Worm (Caenorhabditis elegans): Measurements from ENCODE around the gene sre-31.
"Not testable (repeated sequence)": the region's sequence is repeated elsewhere in the genome, so short reads cannot be mapped to it uniquely, and the experiment has no call there.

sre-31 gene

ce11 chrII:12449849-12450248 lies 41.2 kb upstream of the sre-31 start, which contains the start of gene sre-34:
Gene sre-34, plus strand, starts transcription at chrII:12450149.
- TF ChIP-seq skn-1 (tag; optimal IDR thresholded peaks at IDR 0.05) (no peak), nhr-237 (tag; optimal IDR thresholded peaks at IDR 0.05) (no peak), elt-2 (tag; optimal IDR thresholded peaks at IDR 0.05) (no peak), elt-3 (tag; optimal IDR thresholded peaks at IDR 0.05) (no peak), fkh-10 (GFP tag; optimal IDR thresholded peaks at IDR 0.05) (no peak), nhr-76 (tag; optimal IDR thresholded peaks at IDR 0.05) (no peak), sea-2 (GFP tag; optimal IDR thresholded peaks at IDR 0.05) (no peak), ztf-4 (tag; optimal IDR thresholded peaks at IDR 0.05) (no peak), mdl-1 (tag; optimal IDR thresholded peaks at IDR 0.05) (no peak), ama-1 (optimal IDR thresholded peaks at IDR 0.05) (no peak), ceh-82 (tag; optimal IDR thresholded peaks at IDR 0.05) (no peak), aly-2 (tag; optimal IDR thresholded peaks at IDR 0.05) (no peak), ztf-11 (tag; optimal IDR thresholded peaks at IDR 0.05) (no peak), nhr-28 (tag; optimal IDR thresholded peaks at IDR 0.05) (no peak), nhr-23 (tag; optimal IDR thresholded peaks at IDR 0.05) (no peak)

- no peak for TF ChIP-seq daf-12 (tag; optimal IDR thresholded peaks at IDR 0.05)
- no peak for TF ChIP-seq unc-62 (GFP tag; optimal IDR thresholded peaks at IDR 0.05)
- no peak for TF ChIP-seq nhr-25 (tag; optimal IDR thresholded peaks at IDR 0.05)
- no peak for TF ChIP-seq ztf-11 (tag; optimal IDR thresholded peaks at IDR 0.05)
- TF ChIP-seq pha-4 (tag; optimal IDR thresholded peaks at IDR 0.05) = no peak
- TF ChIP-seq lsy-12 (tag; optimal IDR thresholded peaks at IDR 0.05) = no peak
- TF ChIP-seq tbx-2 (tag; optimal IDR thresholded peaks at IDR 0.05) = no peak
Observed at ce11 chrII:12448241-12448640, 39.6 kb upstream of the sre-31 start, which contains the start of gene srh-27. Gene srh-27, plus strand, starts transcription at chrII:12448541.

ce11 chrII:12444679-12445376 lies 36.2 kb upstream of the sre-31 start, which contains the start of the genes W05H5.1 and pitr-6:
Gene W05H5.1, minus strand, starts transcription at chrII:12444779.
Gene pitr-6, plus strand, starts transcription at chrII:12445326.
- TF ChIP-seq unc-62 (GFP tag; optimal IDR thresholded peaks at IDR 0.05) (no peak), ama-1 (optimal IDR thresholded peaks at IDR 0.05) (no peak), fkh-10 (GFP tag; optimal IDR thresholded peaks at IDR 0.05) (no peak), ceh-9 (tag; optimal IDR thresholded peaks at IDR 0.05) (no peak), skn-1 (tag; optimal IDR thresholded peaks at IDR 0.05) (no peak), ceh-28 (tag; optimal IDR thresholded peaks at IDR 0.05) (no peak), ceh-16 (tag; optimal IDR thresholded peaks at IDR 0.05) (no peak), fos-1 (tag; optimal IDR thresholded peaks at IDR 0.05) (no peak), tbx-2 (tag; optimal IDR thresholded peaks at IDR 0.05) (no peak), zag-1 (tag; optimal IDR thresholded peaks at IDR 0.05) (no peak), elt-2 (tag; optimal IDR thresholded peaks at IDR 0.05) (no peak), jun-1 (tag; optimal IDR thresholded peaks at IDR 0.05) (no peak), nhr-237 (tag; optimal IDR thresholded peaks at IDR 0.05) (no peak)

ce11 chrII:12441164-12441563 lies 32.5 kb upstream of the sre-31 start, which contains the start of gene Y57A10C.10:
Gene Y57A10C.10, minus strand, starts transcription at chrII:12441264.
- TF ChIP-seq ceh-28, R02D3.7, tbx-2 (tag; optimal IDR thresholded peaks at IDR 0.05): not testable (repeated sequence)

- TF ChIP-seq nhr-67 (tag; optimal IDR thresholded peaks at IDR 0.05) = no peak
- TF ChIP-seq eor-1 (tag; optimal IDR thresholded peaks at IDR 0.05) = no peak
- TF ChIP-seq egl-5 (tag; optimal IDR thresholded peaks at IDR 0.05) = no peak
- no peak for TF ChIP-seq nhr-76 (tag; optimal IDR thresholded peaks at IDR 0.05)
- no peak for TF ChIP-seq pha-4 (tag; optimal IDR thresholded peaks at IDR 0.05)
- TF ChIP-seq snpc-4 (tag; optimal IDR thresholded peaks at IDR 0.05) = no peak
- TF ChIP-seq elt-1 (tag; optimal IDR thresholded peaks at IDR 0.05) = no peak
- TF ChIP-seq egl-27 (tag; optimal IDR thresholded peaks at IDR 0.05) = no peak
- TF ChIP-seq mml-1 (tag; optimal IDR thresholded peaks at IDR 0.05) = no peak
- no peak for TF ChIP-seq ceh-16 (tag; optimal IDR thresholded peaks at IDR 0.05)
- no peak for TF ChIP-seq pqm-1 (tag; optimal IDR thresholded peaks at IDR 0.05)
- no peak for TF ChIP-seq fos-1 (tag; optimal IDR thresholded peaks at IDR 0.05)
- no peak for TF ChIP-seq mdl-1 (tag; optimal IDR thresholded peaks at IDR 0.05)
- TF ChIP-seq ama-1 (optimal IDR thresholded peaks at IDR 0.05) = no peak
- TF ChIP-seq nhr-28 (tag; optimal IDR thresholded peaks at IDR 0.05) = no peak
- TF ChIP-seq nhr-43 (tag; optimal IDR thresholded peaks at IDR 0.05; ENCODE audit: poor library complexity, severe bottlenecking) = no peak
- TF ChIP-seq nhr-12 (tag; optimal IDR thresholded peaks at IDR 0.05) = no peak
- no peak for TF ChIP-seq lin-39 (tag; optimal IDR thresholded peaks at IDR 0.05)
Observed at ce11 chrII:12438441-12438840, 29.8 kb upstream of the sre-31 start, which contains the start of gene Y57A10C.9. Gene Y57A10C.9, minus strand, starts transcription at chrII:12438541.
